Fruit fly (Drosophila melanogaster): Measurements from ENCODE around the gene Polr3D.

Polr3D gene

dm6 chr3L:18147596-18147995 lies 38.2 kb upstream of the Polr3D start:
- TF ChIP-seq dsf (GFP tag; optimal IDR thresholded peaks at IDR 0.05; ENCODE audit: borderline replicate concordance): no peak
- no peak for TF ChIP-seq HLH106 (tag; optimal IDR thresholded peaks at IDR 0.05)
- no peak for TF ChIP-seq CrebA (GFP tag; optimal IDR thresholded peaks at IDR 0.05; ENCODE audit: borderline replicate concordance)
- no peak for TF ChIP-seq Mio (GFP tag; optimal IDR thresholded peaks at IDR 0.05)
- TF ChIP-seq OdsH (GFP tag; optimal IDR thresholded peaks at IDR 0.05): no peak
- TF ChIP-seq dl (GFP tag; optimal IDR thresholded peaks at IDR 0.05; ENCODE audit: insufficient read depth in 1 of 2, partially characterized antibody in 2 of 2): no peak

- TF ChIP-seq Jra (GFP tag; optimal IDR thresholded peaks at IDR 0.05) (no peak), tai (GFP tag; optimal IDR thresholded peaks at IDR 0.05) (no peak), sv (GFP tag; optimal IDR thresholded peaks at IDR 0.05) (no peak), rgr (GFP tag; optimal IDR thresholded peaks at IDR 0.05) (no peak), ey (GFP tag; optimal IDR thresholded peaks at IDR 0.05) (no peak), CG32264 (GFP tag; optimal IDR thresholded peaks at IDR 0.05) (no peak), Hnf4 (GFP tag; optimal IDR thresholded peaks at IDR 0.05) (no peak), psq (GFP tag; optimal IDR thresholded peaks at IDR 0.05) (no peak), sage (GFP tag; optimal IDR thresholded peaks at IDR 0.05) (no peak), Hr83 (GFP tag; optimal IDR thresholded peaks at IDR 0.05; ENCODE audit: poor library complexity, severe bottlenecking) (no peak), foxo (GFP tag; optimal IDR thresholded peaks at IDR 0.05) (no peak), CG9705 (GFP tag; optimal IDR thresholded peaks at IDR 0.05) (no peak), usp (GFP tag; optimal IDR thresholded peaks at IDR 0.05) (no peak), Hr78 (GFP tag; optimal IDR thresholded peaks at IDR 0.05) (no peak), dl (GFP tag; optimal IDR thresholded peaks at IDR 0.05; ENCODE audit: insufficient read depth in 1 of 2, partially characterized antibody in 2 of 2) (no peak), pan (optimal IDR thresholded peaks at IDR 0.05) (no peak), dsf (GFP tag; optimal IDR thresholded peaks at IDR 0.05; ENCODE audit: borderline replicate concordance) (no peak), Mio (GFP tag; optimal IDR thresholded peaks at IDR 0.05) (no peak), HLH106 (tag; optimal IDR thresholded peaks at IDR 0.05) (no peak), Myc (optimal IDR thresholded peaks at IDR 0.05) (no peak)
Measured at dm6 chr3L:18146833-18147232, 37.5 kb upstream of the Polr3D start.

- TF ChIP-seq fru (GFP tag; optimal IDR thresholded peaks at IDR 0.05) (no peak), Dfd (GFP tag; optimal IDR thresholded peaks at IDR 0.05) (no peak), sage (GFP tag; optimal IDR thresholded peaks at IDR 0.05) (no peak), brk (GFP tag; optimal IDR thresholded peaks at IDR 0.05) (no peak), sv (GFP tag; optimal IDR thresholded peaks at IDR 0.05) (no peak), lola (GFP tag; optimal IDR thresholded peaks at IDR 0.05) (no peak), jim (GFP tag; optimal IDR thresholded peaks at IDR 0.05) (no peak), woc (GFP tag; optimal IDR thresholded peaks at IDR 0.05) (no peak), OdsH (GFP tag; optimal IDR thresholded peaks at IDR 0.05) (no peak), pan (optimal IDR thresholded peaks at IDR 0.05) (no peak), Abd-B (GFP tag; optimal IDR thresholded peaks at IDR 0.05) (no peak), N (GFP tag; optimal IDR thresholded peaks at IDR 0.05) (no peak), br (GFP tag; optimal IDR thresholded peaks at IDR 0.05) (no peak), rgr (GFP tag; optimal IDR thresholded peaks at IDR 0.05) (no peak), Rel (GFP tag; optimal IDR thresholded peaks at IDR 0.05) (no peak), Rel (tag; optimal IDR thresholded peaks at IDR 0.05) (no peak)
Measured at dm6 chr3L:18144620-18145019, 35.2 kb upstream of the Polr3D start.

dm6 chr3L:18142969-18143368 lies 33.6 kb upstream of the Polr3D start:
- TF ChIP-seq fru (GFP tag; optimal IDR thresholded peaks at IDR 0.05) (peak; percentile 24), Rel (GFP tag; optimal IDR thresholded peaks at IDR 0.05) (no peak), Rel (tag; optimal IDR thresholded peaks at IDR 0.05) (no peak), rgr (GFP tag; optimal IDR thresholded peaks at IDR 0.05) (peak; percentile 68), dsf (GFP tag; optimal IDR thresholded peaks at IDR 0.05; ENCODE audit: borderline replicate concordance) (no peak), Abd-B (GFP tag; optimal IDR thresholded peaks at IDR 0.05) (no peak), CG32264 (GFP tag; optimal IDR thresholded peaks at IDR 0.05) (no peak), CG9705 (GFP tag; optimal IDR thresholded peaks at IDR 0.05) (no peak), Hnf4 (GFP tag; optimal IDR thresholded peaks at IDR 0.05) (peak; percentile 40), dmrt93B (GFP tag; optimal IDR thresholded peaks at IDR 0.05) (no peak), Hr78 (GFP tag; optimal IDR thresholded peaks at IDR 0.05) (no peak), pan (optimal IDR thresholded peaks at IDR 0.05) (no peak), CrebA (GFP tag; optimal IDR thresholded peaks at IDR 0.05; ENCODE audit: borderline replicate concordance) (no peak), Dfd (GFP tag; optimal IDR thresholded peaks at IDR 0.05) (no peak), Myc (optimal IDR thresholded peaks at IDR 0.05) (no peak), Hr83 (GFP tag; optimal IDR thresholded peaks at IDR 0.05; ENCODE audit: poor library complexity, severe bottlenecking) (peak; percentile 34), GATAd (GFP tag; optimal IDR thresholded peaks at IDR 0.05) (no peak), foxo (GFP tag; optimal IDR thresholded peaks at IDR 0.05) (peak in 1 of 2 experiments; percentile 39), brk (GFP tag; optimal IDR thresholded peaks at IDR 0.05) (no peak), Vsx2 (GFP tag; optimal IDR thresholded peaks at IDR 0.05; ENCODE audit: partially characterized antibody) (no peak), br (GFP tag; optimal IDR thresholded peaks at IDR 0.05) (no peak), OdsH (GFP tag; optimal IDR thresholded peaks at IDR 0.05) (peak; percentile 55), sage (GFP tag; optimal IDR thresholded peaks at IDR 0.05) (no peak), Mio (GFP tag; optimal IDR thresholded peaks at IDR 0.05) (no peak), N (GFP tag; optimal IDR thresholded peaks at IDR 0.05) (no peak), usp (GFP tag; optimal IDR thresholded peaks at IDR 0.05) (no peak), Dif (GFP tag; optimal IDR thresholded peaks at IDR 0.05; ENCODE audit: partially characterized antibody) (no peak), psq (GFP tag; optimal IDR thresholded peaks at IDR 0.05) (no peak), sv (GFP tag; optimal IDR thresholded peaks at IDR 0.05) (no peak), ey (GFP tag; optimal IDR thresholded peaks at IDR 0.05) (peak; percentile 31), Jra (GFP tag; optimal IDR thresholded peaks at IDR 0.05) (no peak), jim (GFP tag; optimal IDR thresholded peaks at IDR 0.05) (no peak), lola (GFP tag; optimal IDR thresholded peaks at IDR 0.05) (no peak), HLH106 (tag; optimal IDR thresholded peaks at IDR 0.05) (no peak), h (GFP tag; optimal IDR thresholded peaks at IDR 0.05) (peak; percentile 83), dl (GFP tag; optimal IDR thresholded peaks at IDR 0.05; ENCODE audit: insufficient read depth in 1 of 2, partially characterized antibody in 2 of 2) (no peak), Sp1 (GFP tag; optimal IDR thresholded peaks at IDR 0.05) (no peak)

Measured in whole organism, wandering third instar larva.